Worm (Caenorhabditis elegans) whole organism, L1 larva: ENCODE data around the gene R05G6.10.

Experiments used
- C04F5.9 ChIP-seq: sonication (generic microtip); optimal IDR thresholded peaks from 2 replicates; lab custom pipeline; 2016; ENCODE audit warnings: missing genetic modification characterization, missing compliant biosample characterization
- C16A3.4 ChIP-seq: fragments of 150-350 bp; optimal IDR thresholded peaks from 2 replicates; lab custom pipeline; 2014; ENCODE audit warnings: missing biosample characterization, missing genetic modification characterization
- Y116A8C.19 ChIP-seq: sonication (generic microtip); optimal IDR thresholded peaks from 2 replicates; lab custom pipeline; 2016; ENCODE audit warnings: missing compliant biosample characterization, missing genetic modification characterization, borderline replicate concordance
- ama-1 ChIP-seq: fragments of 150-350 bp; optimal IDR thresholded peaks from 2 replicates; lab custom pipeline; 2014
- blmp-1 ChIP-seq: fragments of 150-350 bp; optimal IDR thresholded peaks from 2 replicates; lab custom pipeline; 2014; ENCODE audit warnings: missing biosample characterization, missing genetic modification characterization
- ceh-82 ChIP-seq, 3 experiments: fragments of 150-350 bp in 1 of 3; sonication (generic microtip) in 2 of 3; optimal IDR thresholded peaks; 2 replicates each; lab custom pipeline; 2014 to 2017; ENCODE audit warnings: missing biosample characterization in 3 of 3, missing genetic modification characterization in 3 of 3
- ceh-88 ChIP-seq: fragments of 200-800 bp; sonication (Bioruptor generic); IDR thresholded peaks from 2 replicates; pipeline ENCODE4 v1.3.6; 2022; ENCODE audit warnings: missing genetic modification characterization, missing compliant biosample characterization
- dpl-1 ChIP-seq, 3 experiments: fragments of 150-350 bp in 2 of 3; sonication (generic microtip) in 1 of 3; optimal IDR thresholded peaks; 2 replicates each; lab custom pipeline; 2014 to 2017; ENCODE audit warnings: missing biosample characterization in 3 of 3, missing genetic modification characterization in 3 of 3, missing genetic modification reagents in 3 of 3
- efl-1 ChIP-seq, 4 experiments: fragments of 150-350 bp; optimal IDR thresholded peaks in 3 of 4; peaks in 1 of 4; 1 replicate in 1 of 4; 2 replicates in 3 of 4; lab custom pipeline; 2014; ENCODE audit warnings: missing biosample characterization in 2 of 4, missing genetic modification characterization in 2 of 4, missing genetic modification reagents in 2 of 4
- egl-13 ChIP-seq: sonication (generic microtip); optimal IDR thresholded peaks from 2 replicates; lab custom pipeline; 2016; ENCODE audit warnings: missing genotype, missing genetic modification reagents, missing genetic modification characterization, missing compliant biosample characterization
- elt-2 ChIP-seq: sonication (generic microtip); optimal IDR thresholded peaks from 2 replicates; lab custom pipeline; 2016; ENCODE audit warnings: missing genetic modification characterization, mild to moderate bottlenecking, inconsistent platforms, missing compliant biosample characterization, missing genetic modification reagents
- elt-3 ChIP-seq, 6 experiments: fragments of 150-350 bp in 1 of 6; sonication (generic microtip); optimal IDR thresholded peaks; 2 replicates each; lab custom pipeline; 2017 to 2018; ENCODE audit warnings: missing biosample characterization in 6 of 6, missing genetic modification characterization in 6 of 6, inconsistent platforms in 1 of 6
- fos-1 ChIP-seq: fragments of 150-350 bp; optimal IDR thresholded peaks from 2 replicates; lab custom pipeline; 2014; ENCODE audit warnings: missing biosample characterization, missing genetic modification characterization
- grh-1 ChIP-seq: fragments of 200-800 bp; sonication (Bioruptor generic); IDR thresholded peaks from 2 replicates; pipeline ENCODE4 v1.3.6; 2022; ENCODE audit warnings: missing genetic modification reagents, missing genetic modification characterization, missing compliant biosample characterization
- hlh-17 ChIP-seq: fragments of 200-800 bp; sonication (Bioruptor generic); optimal IDR thresholded peaks from 2 replicates; lab custom pipeline; 2018; ENCODE audit warnings: missing genetic modification characterization, mild to moderate bottlenecking, missing compliant biosample characterization, moderate library complexity, borderline replicate concordance
- irx-1 ChIP-seq: sonication (generic microtip); optimal IDR thresholded peaks from 2 replicates; lab custom pipeline; 2016; ENCODE audit warnings: missing genetic modification characterization, missing compliant biosample characterization
- isw-1 ChIP-seq: fragments of 200-800 bp; sonication (Bioruptor generic); IDR thresholded peaks from 2 replicates; pipeline ENCODE4 v1.3.6; 2022; ENCODE audit warnings: missing genetic modification characterization, missing compliant biosample characterization
- lin-13 ChIP-seq: fragments of 150-350 bp; optimal IDR thresholded peaks from 2 replicates; lab custom pipeline; 2014; ENCODE audit warnings: missing biosample characterization, missing genetic modification reagents, missing genetic modification characterization
- lin-14 ChIP-seq: fragments of 200-800 bp; sonication (Bioruptor generic); optimal IDR thresholded peaks from 2 replicates; lab custom pipeline; 2018; ENCODE audit warnings: mild to moderate bottlenecking, missing genetic modification characterization, moderate library complexity, missing compliant biosample characterization
- lin-35 ChIP-seq, 2 experiments: fragments of 150-350 bp; optimal IDR thresholded peaks; 2 replicates each; lab custom pipeline; 2014; ENCODE audit warnings: missing biosample characterization in 2 of 2, missing genetic modification characterization in 2 of 2, missing genetic modification reagents in 2 of 2
- lin-39 ChIP-seq: fragments of 150-350 bp; optimal IDR thresholded peaks from 2 replicates; lab custom pipeline; 2014; ENCODE audit warnings: missing biosample characterization, missing genetic modification reagents, missing genetic modification characterization
- lir-3 ChIP-seq: sonication (generic microtip); optimal IDR thresholded peaks from 2 replicates; lab custom pipeline; 2016; ENCODE audit warnings: mild to moderate bottlenecking, missing genetic modification characterization, moderate library complexity, missing compliant biosample characterization; ENCODE audit not compliant: poor library complexity
- lsy-2 ChIP-seq, 2 experiments: fragments of 150-350 bp; optimal IDR thresholded peaks; 2 replicates each; lab custom pipeline; 2014; ENCODE audit warnings: missing biosample characterization in 2 of 2, missing genetic modification characterization in 2 of 2
- mdl-1 ChIP-seq, 2 experiments: fragments of 150-350 bp; optimal IDR thresholded peaks; 2 replicates each; lab custom pipeline; 2014 to 2017; ENCODE audit warnings: missing biosample characterization in 2 of 2, missing genetic modification characterization in 2 of 2, inconsistent platforms in 1 of 2
- mef-2 ChIP-seq: fragments of 150-350 bp; optimal IDR thresholded peaks from 2 replicates; lab custom pipeline; 2014; ENCODE audit warnings: missing biosample characterization, missing genetic modification characterization
- mep-1 ChIP-seq: fragments of 150-350 bp; optimal IDR thresholded peaks from 2 replicates; lab custom pipeline; 2014; ENCODE audit warnings: missing biosample characterization, missing genetic modification characterization
- nhr-19 ChIP-seq: fragments of 200-800 bp; sonication (Bioruptor generic); conservative IDR thresholded peaks from 2 replicates; pipeline ENCODE4 v1.3.6; 2022; ENCODE audit warnings: missing genetic modification characterization, missing compliant biosample characterization
- nhr-20 ChIP-seq: sonication (generic microtip); optimal IDR thresholded peaks from 2 replicates; lab custom pipeline; 2016; ENCODE audit warnings: mild to moderate bottlenecking, missing genetic modification characterization, missing compliant biosample characterization
- nhr-28 ChIP-seq: fragments of 150-350 bp; optimal IDR thresholded peaks from 2 replicates; lab custom pipeline; 2014; ENCODE audit warnings: missing biosample characterization, missing genetic modification characterization
- nhr-47 ChIP-seq: sonication (generic microtip); optimal IDR thresholded peaks from 2 replicates; lab custom pipeline; 2016; ENCODE audit warnings: mild to moderate bottlenecking, missing genetic modification characterization, moderate library complexity, missing compliant biosample characterization
- nhr-71 ChIP-seq: sonication (generic microtip); optimal IDR thresholded peaks from 2 replicates; lab custom pipeline; 2016; ENCODE audit warnings: mild to moderate bottlenecking, missing genetic modification characterization, moderate library complexity, missing compliant biosample characterization
- nhr-76 ChIP-seq: sonication (generic microtip); optimal IDR thresholded peaks from 2 replicates; lab custom pipeline; 2017; ENCODE audit warnings: missing biosample characterization, missing genetic modification characterization
- nhr-84 ChIP-seq: sonication (generic microtip); optimal IDR thresholded peaks from 2 replicates; lab custom pipeline; 2017; ENCODE audit warnings: missing biosample characterization, missing genetic modification characterization
- nhr-85 ChIP-seq: sonication (generic microtip); peaks from one replicate; lab custom pipeline; 2016; ENCODE audit warnings: missing genetic modification characterization, inconsistent platforms, missing compliant biosample characterization
- nhr-90 ChIP-seq: sonication (generic microtip); optimal IDR thresholded peaks from 2 replicates; lab custom pipeline; 2016; ENCODE audit warnings: mild to moderate bottlenecking, missing genetic modification characterization, missing compliant biosample characterization; ENCODE audit not compliant: poor library complexity
- pax-3 ChIP-seq: fragments of 200-800 bp; sonication (Bioruptor generic); optimal IDR thresholded peaks from 2 replicates; lab custom pipeline; 2018; ENCODE audit warnings: mild to moderate bottlenecking, missing genetic modification characterization, moderate library complexity, missing compliant biosample characterization
- rnt-1 ChIP-seq: sonication (generic microtip); optimal IDR thresholded peaks from 2 replicates; lab custom pipeline; 2016; ENCODE audit warnings: mild to moderate bottlenecking, missing genetic modification characterization, moderate library complexity, missing compliant biosample characterization
- skn-1 ChIP-seq: fragments of 150-350 bp; optimal IDR thresholded peaks from 2 replicates; lab custom pipeline; 2014; ENCODE audit warnings: missing biosample characterization, missing genetic modification characterization
- snu-23 ChIP-seq: sonication (generic microtip); optimal IDR thresholded peaks from 2 replicates; lab custom pipeline; 2016; ENCODE audit warnings: missing genetic modification characterization, missing compliant biosample characterization
- sox-4 ChIP-seq: sonication (generic microtip); optimal IDR thresholded peaks from 2 replicates; lab custom pipeline; 2016; ENCODE audit warnings: missing genetic modification characterization, missing compliant biosample characterization
- swsn-7 ChIP-seq: sonication (generic microtip); optimal IDR thresholded peaks from 2 replicates; lab custom pipeline; 2016; ENCODE audit warnings: missing genetic modification characterization, missing compliant biosample characterization
- tlp-1 ChIP-seq: fragments of 150-350 bp; optimal IDR thresholded peaks from 2 replicates; lab custom pipeline; 2014; ENCODE audit warnings: missing biosample characterization, missing genetic modification characterization
- unc-130 ChIP-seq: fragments of 150-350 bp; optimal IDR thresholded peaks from 2 replicates; lab custom pipeline; 2017; ENCODE audit warnings: missing biosample characterization, missing genetic modification characterization, inconsistent platforms
- unc-30 ChIP-seq: sonication (generic microtip); optimal IDR thresholded peaks from 2 replicates; lab custom pipeline; 2017; ENCODE audit warnings: missing biosample characterization, missing genetic modification characterization
- zip-4 ChIP-seq: fragments of 200-800 bp; sonication (Bioruptor generic); optimal IDR thresholded peaks from 2 replicates; lab custom pipeline; 2018; ENCODE audit warnings: mild to moderate bottlenecking, missing genetic modification characterization, moderate library complexity, missing compliant biosample characterization
- ztf-4 ChIP-seq: fragments of 150-350 bp; optimal IDR thresholded peaks from 2 replicates; lab custom pipeline; 2014; ENCODE audit warnings: missing biosample characterization, missing genetic modification characterization

Gene R05G6.10

DNA sequence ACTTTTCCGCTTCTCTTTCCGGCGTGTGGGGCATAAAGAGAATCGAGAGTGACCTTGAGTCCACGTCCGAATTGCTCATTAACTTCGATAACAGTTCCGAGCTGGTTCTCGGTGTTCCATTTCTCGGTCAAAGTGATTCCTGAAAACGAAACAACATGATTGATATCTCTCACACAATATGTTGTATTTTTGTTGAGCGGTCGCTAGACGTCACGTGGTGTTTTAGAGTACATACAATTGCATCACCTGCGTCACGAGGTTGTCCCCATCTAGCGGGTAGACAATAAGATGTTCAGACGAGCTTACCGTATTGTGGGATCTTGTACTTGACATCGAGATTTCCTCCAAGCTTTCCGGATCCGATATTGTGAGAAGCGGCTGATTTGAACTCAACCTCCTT, 35.0 kb downstream of the R05G6.10 start:
- peak; percentile 67 for TF ChIP-seq lin-14
- peak; percentile 73 for TF ChIP-seq unc-130 (tag; lab: Kevin White, UChicago)
- peak; percentile 35 to 59 for TF ChIP-seq lsy-2 (tag; optimal IDR thresholded peaks at IDR 0.05; lab: Kevin White, UChicago)
- peak; percentile 53 for TF ChIP-seq mep-1 (tag; lab: Kevin White, UChicago)
- peak; percentile 35 for TF ChIP-seq swsn-7 (tag; lab: Kevin White, UChicago)
- peak; percentile 37 for TF ChIP-seq skn-1 (tag; lab: Kevin White, UChicago)
- peak; percentile 81 for TF ChIP-seq nhr-85 (tag; lab: Kevin White, UChicago)
- TF ChIP-seq C04F5.9 (tag; lab: Kevin White, UChicago) = peak; percentile 2
- no peak for TF ChIP-seq nhr-76
- TF ChIP-seq grh-1 (GFP tag; lab: Robert Waterston, UW) = 0 out of 2 replicates have a peak, but pooled peaks have one; percentile 36
- no peak for TF ChIP-seq nhr-84
- no peak for TF ChIP-seq hlh-17 (GFP tag; lab: Kevin White, UChicago)
- no peak for TF ChIP-seq nhr-28 (tag; lab: Kevin White, UChicago)
- no peak for TF ChIP-seq tlp-1 (tag; lab: Kevin White, UChicago)
- peak; percentile 56 for TF ChIP-seq lin-13
- TF ChIP-seq ama-1 (lab: Kevin White, UChicago) = peak; percentile 79
- TF ChIP-seq C16A3.4 (tag; lab: Kevin White, UChicago) = peak; percentile 34
- TF ChIP-seq fos-1 (tag; lab: Kevin White, UChicago) = no peak
- peak; percentile 29 for TF ChIP-seq elt-2 (tag; lab: Kevin White, UChicago)
- peak; percentile 83 for TF ChIP-seq nhr-71 (tag; lab: Kevin White, UChicago)
- TF ChIP-seq nhr-47 (tag; lab: Kevin White, UChicago) = peak; percentile 32
- no peak for TF ChIP-seq zip-4
- TF ChIP-seq mdl-1 (tag; optimal IDR thresholded peaks at IDR 0.05; lab: Kevin White, UChicago) = peak in 1 of 2 experiments; percentile 86
- peak; percentile 75 for TF ChIP-seq nhr-20 (tag; lab: Kevin White, UChicago)
- TF ChIP-seq efl-1 (optimal IDR thresholded peaks at IDR 0.05; lab: Kevin White, UChicago) = peak; percentile 11 to 45
- peak; percentile 59 to 97 for TF ChIP-seq efl-1 (GFP tag; optimal IDR thresholded peaks at IDR 0.05 in 1 of 2; lab: Kevin White, UChicago)
- TF ChIP-seq mef-2 (tag; lab: Kevin White, UChicago) = no peak
- peak; percentile 67 for TF ChIP-seq nhr-19 (GFP tag; lab: Robert Waterston, UW)
- TF ChIP-seq egl-13 (tag; lab: Kevin White, UChicago) = no peak
- peak; percentile 28 to 80 for TF ChIP-seq lin-35 (GFP tag; optimal IDR thresholded peaks at IDR 0.05; lab: Kevin White, UChicago)
- no peak for TF ChIP-seq isw-1 (GFP tag; lab: Robert Waterston, UW)
- TF ChIP-seq snu-23 (GFP tag; lab: Kevin White, UChicago) = peak; percentile 69
- TF ChIP-seq irx-1 = peak; percentile 17
- TF ChIP-seq pax-3 (tag; lab: Kevin White, UChicago) = peak; percentile 11
- no peak for TF ChIP-seq Y116A8C.19 (tag; lab: Kevin White, UChicago)
- no peak for TF ChIP-seq unc-30 (tag; lab: Kevin White, UChicago)
- TF ChIP-seq lin-39 (tag; lab: Kevin White, UChicago) = peak; percentile 9
- TF ChIP-seq nhr-90 (tag; lab: Kevin White, UChicago) = peak; percentile 67
- TF ChIP-seq blmp-1 (tag; lab: Kevin White, UChicago) = peak; percentile 57
- TF ChIP-seq ceh-82 (tag; optimal IDR thresholded peaks at IDR 0.05; lab: Kevin White, UChicago) = peak in 1 of 3 experiments; percentile 21
- peak in 2 of 3 experiments; percentile 51 to 66 for TF ChIP-seq dpl-1 (GFP tag; optimal IDR thresholded peaks at IDR 0.05; lab: Kevin White, UChicago)
- TF ChIP-seq ceh-88 (GFP tag; lab: Robert Waterston, UW) = no peak
- no peak for TF ChIP-seq sox-4 (tag; lab: Kevin White, UChicago)
- peak; percentile 9 for TF ChIP-seq lir-3
- TF ChIP-seq elt-3 (tag; optimal IDR thresholded peaks at IDR 0.05; lab: Kevin White, UChicago) = peak in 1 of 6 experiments; percentile 65
- TF ChIP-seq rnt-1 (tag; lab: Kevin White, UChicago) = peak; percentile 60
- peak; percentile 6 for TF ChIP-seq ztf-4 (tag; lab: Kevin White, UChicago)
